Worm (Caenorhabditis elegans) whole organism, late embryonic: ENCODE results near the gene faxc-2.

Experiments
- C38D4.7 ChIP-seq: fragments of 200-800 bp; sonication (Bioruptor generic); optimal IDR thresholded peaks from 2 replicates; lab custom pipeline; 2018; ENCODE audit warnings: mild to moderate bottlenecking, missing genetic modification characterization, moderate library complexity, missing compliant biosample characterization
- T23F11.4 ChIP-seq: fragments of 200-800 bp; sonication (Bioruptor generic); optimal IDR thresholded peaks from 2 replicates; lab custom pipeline; 2018; ENCODE audit warnings: mild to moderate bottlenecking, missing genetic modification characterization, missing compliant biosample characterization
- ceh-48 ChIP-seq: sonication (generic microtip); optimal IDR thresholded peaks from 2 replicates; lab custom pipeline; 2016; ENCODE audit warnings: missing genetic modification characterization, inconsistent platforms, missing compliant biosample characterization
- ceh-6 ChIP-seq: fragments of 200-800 bp; sonication (Bioruptor generic); optimal IDR thresholded peaks from 2 replicates; lab custom pipeline; 2018; ENCODE audit warnings: mild to moderate bottlenecking, missing genetic modification characterization, missing compliant biosample characterization
- dmd-4 ChIP-seq: sonication (generic microtip); optimal IDR thresholded peaks from 2 replicates; lab custom pipeline; 2016; ENCODE audit warnings: borderline replicate concordance, missing genetic modification characterization, missing compliant biosample characterization
- ets-4 ChIP-seq: sonication (generic microtip); optimal IDR thresholded peaks from 2 replicates; lab custom pipeline; 2016; ENCODE audit warnings: missing genetic modification characterization, missing compliant biosample characterization
- nhr-11 ChIP-seq: fragments of 150-350 bp; optimal IDR thresholded peaks from 2 replicates; lab custom pipeline; 2014; ENCODE audit warnings: missing biosample characterization, missing genetic modification characterization
- odd-2 ChIP-seq: sonication (generic microtip); optimal IDR thresholded peaks from 2 replicates; lab custom pipeline; 2017; ENCODE audit warnings: antibody characterized with exemption, mild to moderate bottlenecking, missing genetic modification characterization, missing compliant biosample characterization
- pax-1 ChIP-seq: fragments of 150-350 bp; optimal IDR thresholded peaks from 2 replicates; lab custom pipeline; 2014; ENCODE audit warnings: missing biosample characterization, missing genetic modification characterization
- pha-4 ChIP-seq: fragments of 150-350 bp; optimal IDR thresholded peaks from 2 replicates; lab custom pipeline; 2018; ENCODE audit warnings: missing biosample characterization, missing genetic modification reagents, missing genetic modification characterization
- pqm-1 ChIP-seq: sonication (generic microtip); optimal IDR thresholded peaks from 2 replicates; lab custom pipeline; 2016; ENCODE audit warnings: missing genetic modification characterization, missing compliant biosample characterization
- tbx-2 ChIP-seq: sonication (generic microtip); optimal IDR thresholded peaks from 2 replicates; lab custom pipeline; 2016; ENCODE audit warnings: missing genetic modification characterization, missing compliant biosample characterization

DNA sequence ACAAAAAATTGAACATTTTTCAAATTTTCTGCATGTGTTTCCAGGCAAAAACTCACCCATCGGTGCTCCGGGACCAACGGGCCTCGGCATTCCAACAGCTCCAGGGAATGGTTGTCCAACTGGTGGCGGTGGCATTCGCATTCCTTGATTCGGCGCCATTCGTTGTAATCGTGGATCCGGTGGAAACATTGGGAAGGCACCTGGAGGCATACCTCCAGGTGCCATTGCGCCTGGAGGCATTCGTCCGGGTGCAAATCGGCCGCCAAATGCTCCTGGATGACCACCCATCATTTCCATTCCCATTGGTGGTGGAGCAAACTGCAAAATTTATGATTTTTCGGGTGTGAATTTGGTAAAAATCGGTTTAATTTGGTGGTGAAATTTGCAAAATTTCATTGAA is 17.4 kb downstream of the faxc-2 start:
- TF ChIP-seq tbx-2 (tag; lab: Kevin White, UChicago), result no peak
- no peak for TF ChIP-seq pha-4 (tag; lab: Kevin White, UChicago)
- no peak for TF ChIP-seq nhr-11 (tag; lab: Kevin White, UChicago)
- no peak for TF ChIP-seq pqm-1 (tag; lab: Kevin White, UChicago)
- no peak for TF ChIP-seq ceh-6 (GFP tag; lab: Kevin White, UChicago)
- no peak for TF ChIP-seq ets-4 (tag; lab: Kevin White, UChicago)
- no peak for TF ChIP-seq ceh-48
- TF ChIP-seq T23F11.4 (GFP tag; lab: Kevin White, UChicago), result no peak
- TF ChIP-seq pax-1 (tag; lab: Kevin White, UChicago), result no peak
- TF ChIP-seq odd-2 (tag; lab: Kevin White, UChicago), result no peak
- TF ChIP-seq dmd-4 (tag; lab: Kevin White, UChicago), result no peak
- TF ChIP-seq C38D4.7 (GFP tag; lab: Kevin White, UChicago), result no peak
